In genomic region chr3R:14476273-14476672, dm6 we compare ENCODE assay signal across 1 fruit fly cellular context.
A peak's percentile ranks its signal among the peaks of the same experiment; 100 is the strongest.
TF ChIP-seq lines count a peak whose summit lies in the region.

No protein-coding gene starts in this region.

TF ChIP-seq in whole organism, embryonic, 481 proteins besides CTCF, POLR2A, EP300 and RAD21 (continued from another document and continues in another):
- TF ChIP-seq CG1647 (GFP tag; optimal IDR thresholded peaks at IDR 0.05; lab: Kevin White, UChicago) (peak; percentile 46), zen2 (GFP tag; IDR thresholded peaks at IDR 0.05; lab: Robert Waterston, UW; ENCODE audit: partially characterized antibody) (no peak), Dbx (GFP tag; IDR thresholded peaks at IDR 0.05; lab: Robert Waterston, UW) (peak; percentile 27; the same call in 1 of the 3 replicates), Fer3 (tag; optimal IDR thresholded peaks at IDR 0.05; lab: Kevin White, UChicago) (peak; percentile 71), pnt (GFP tag; optimal IDR thresholded peaks at IDR 0.05; lab: Kevin White, UChicago) (peak; percentile 75), pzg (GFP tag; optimal IDR thresholded peaks at IDR 0.05; lab: Kevin White, UChicago) (no peak), bowl (GFP tag; IDR thresholded peaks at IDR 0.05; lab: Robert Waterston, UW) (peak; percentile 68; the same call in 1 of the 2 replicates), CG14860 (GFP tag; IDR thresholded peaks at IDR 0.05; lab: Robert Waterston, UW; ENCODE audit: partially characterized antibody) (no peak), CG31441 (GFP tag; IDR thresholded peaks at IDR 0.05; lab: Robert Waterston, UW) (peak; percentile 70), CG30020 (tag; optimal IDR thresholded peaks at IDR 0.05; lab: Kevin White, UChicago) (no peak), CG2199 (GFP tag; IDR thresholded peaks at IDR 0.05; lab: Robert Waterston, UW) (peak; percentile 65; the same call in 1 of the 3 replicates), kay (GFP tag; optimal IDR thresholded peaks at IDR 0.05; lab: Kevin White, UChicago) (peak; percentile 3), CG9727 (GFP tag; optimal IDR thresholded peaks at IDR 0.05; lab: Kevin White, UChicago) (no peak), bab2 (GFP tag; optimal IDR thresholded peaks at IDR 0.05; lab: Kevin White, UChicago) (peak; percentile 64), pan (optimal IDR thresholded peaks at IDR 0.05; lab: Kevin White, UChicago) (no peak), pan (GFP tag; optimal IDR thresholded peaks at IDR 0.05 in 1 of 2, IDR thresholded peaks at IDR 0.05 in 1 of 2) (peak in 1 of 2 experiments; percentile 81), Sry-δ (GFP tag; optimal IDR thresholded peaks at IDR 0.05; lab: Kevin White, UChicago) (peak; percentile 21), sim (GFP tag; IDR thresholded peaks at IDR 0.05; lab: Robert Waterston, UW) (no peak), emc (GFP tag; optimal IDR thresholded peaks at IDR 0.05; lab: Kevin White, UChicago) (peak; percentile 37), CG17912 (GFP tag; optimal IDR thresholded peaks at IDR 0.05; lab: Kevin White, UChicago) (no peak), Drgx (GFP tag; IDR thresholded peaks at IDR 0.05; lab: Robert Waterston, UW) (peak; percentile 94), Sin3A (optimal IDR thresholded peaks at IDR 0.05; lab: Kevin White, UChicago) (no peak), fd102C (GFP tag; optimal IDR thresholded peaks at IDR 0.05; lab: Kevin White, UChicago) (no peak), ATbp (GFP tag; optimal IDR thresholded peaks at IDR 0.05; lab: Kevin White, UChicago) (peak; percentile 65), CG10147 (GFP tag; optimal IDR thresholded peaks at IDR 0.05; lab: Kevin White, UChicago) (peak; percentile 41), CG13775 (GFP tag; optimal IDR thresholded peaks at IDR 0.05; lab: Kevin White, UChicago) (peak; percentile 4), CG12219 (GFP tag; optimal IDR thresholded peaks at IDR 0.05; lab: Kevin White, UChicago) (peak; percentile 64), wor (GFP tag; IDR thresholded peaks at IDR 0.05; lab: Robert Waterston, UW) (0 out of 2 replicates have a peak, but pooled peaks have one; percentile 17), CG13287 (GFP tag; IDR thresholded peaks at IDR 0.05; lab: Robert Waterston, UW; ENCODE audit: partially characterized antibody) (no peak), CG12299 (tag; optimal IDR thresholded peaks at IDR 0.05; lab: Kevin White, UChicago) (no peak), tgo (GFP tag; IDR thresholded peaks at IDR 0.05; lab: Robert Waterston, UW) (peak; percentile 81), maf-S (GFP tag; optimal IDR thresholded peaks at IDR 0.05; lab: Kevin White, UChicago) (peak; percentile 41), TFAM (GFP tag; optimal IDR thresholded peaks at IDR 0.05; lab: Kevin White, UChicago) (no peak), knrl (GFP tag; IDR thresholded peaks at IDR 0.05; lab: Robert Waterston, UW; ENCODE audit: partially characterized antibody) (no peak), CG3407 (GFP tag; optimal IDR thresholded peaks at IDR 0.05; lab: Kevin White, UChicago) (no peak), CG17568 (GFP tag; optimal IDR thresholded peaks at IDR 0.05; lab: Kevin White, UChicago) (no peak), Dek (tag; optimal IDR thresholded peaks at IDR 0.05; lab: Kevin White, UChicago) (peak; percentile 8), CG9215 (GFP tag; IDR thresholded peaks at IDR 0.05; lab: Robert Waterston, UW) (no peak; the same call in 1 of the 2 replicates), mirr (GFP tag; optimal IDR thresholded peaks at IDR 0.05; lab: Kevin White, UChicago) (no peak), Hmx (GFP tag; optimal IDR thresholded peaks at IDR 0.05; lab: Kevin White, UChicago) (no peak), CG8478 (optimal IDR thresholded peaks at IDR 0.05; lab: Kevin White, UChicago) (no peak), chif (GFP tag; optimal IDR thresholded peaks at IDR 0.05; lab: Kevin White, UChicago) (peak; percentile 59 to 70), Tbp (GFP tag; optimal IDR thresholded peaks at IDR 0.05; lab: Kevin White, UChicago) (no peak), Dad (GFP tag; optimal IDR thresholded peaks at IDR 0.05; lab: Kevin White, UChicago) (peak; percentile 63), CG5180 (GFP tag; optimal IDR thresholded peaks at IDR 0.05; lab: Kevin White, UChicago) (peak; percentile 43), gfzf (GFP tag; optimal IDR thresholded peaks at IDR 0.05; lab: Kevin White, UChicago) (no peak), CG8924 (tag; optimal IDR thresholded peaks at IDR 0.05; lab: Kevin White, UChicago) (peak; percentile 66), pb (GFP tag; optimal IDR thresholded peaks at IDR 0.05; lab: Kevin White, UChicago) (peak; percentile 55), CG15514 (GFP tag; optimal IDR thresholded peaks at IDR 0.05; lab: Kevin White, UChicago) (peak; percentile 54), CG4730 (GFP tag; IDR thresholded peaks at IDR 0.05; lab: Robert Waterston, UW) (peak; percentile 71), CG7839 (tag; optimal IDR thresholded peaks at IDR 0.05; lab: Kevin White, UChicago) (peak; percentile 78), CG4424 (GFP tag; optimal IDR thresholded peaks at IDR 0.05; lab: Kevin White, UChicago) (peak; percentile 67), dpn (GFP tag; optimal IDR thresholded peaks at IDR 0.05; lab: Kevin White, UChicago) (peak; percentile 66 to 76), Poxn (GFP tag; IDR thresholded peaks at IDR 0.05; lab: Robert Waterston, UW) (no peak), CrebB (tag; optimal IDR thresholded peaks at IDR 0.05; lab: Kevin White, UChicago) (peak; percentile 26), CG15696 (tag; optimal IDR thresholded peaks at IDR 0.05; lab: Kevin White, UChicago) (no peak), CG8089 (GFP tag; optimal IDR thresholded peaks at IDR 0.05; lab: Kevin White, UChicago) (peak; percentile 22), CG18262 (tag; optimal IDR thresholded peaks at IDR 0.05; lab: Kevin White, UChicago) (peak; percentile 50), ac (GFP tag; optimal IDR thresholded peaks at IDR 0.05; lab: Kevin White, UChicago) (no peak), CG17359 (tag; optimal IDR thresholded peaks at IDR 0.05; lab: Kevin White, UChicago) (peak; percentile 85), bigmax (GFP tag; optimal IDR thresholded peaks at IDR 0.05; lab: Kevin White, UChicago) (no peak), jumu (GFP tag; optimal IDR thresholded peaks at IDR 0.05; lab: Kevin White, UChicago) (peak; percentile 12), aop (GFP tag; IDR thresholded peaks at IDR 0.05; lab: Robert Waterston, UW) (no peak), Doc2 (GFP tag; IDR thresholded peaks at IDR 0.05; lab: Robert Waterston, UW) (no peak), CG13123 (GFP tag; optimal IDR thresholded peaks at IDR 0.05; lab: Kevin White, UChicago) (no peak), CG18476 (GFP tag; optimal IDR thresholded peaks at IDR 0.05; lab: Kevin White, UChicago) (peak; percentile 31), CG2202 (tag; optimal IDR thresholded peaks at IDR 0.05; lab: Kevin White, UChicago) (no peak), ato (GFP tag; IDR thresholded peaks at IDR 0.05; lab: Robert Waterston, UW; ENCODE audit: partially characterized antibody) (no peak), CG12744 (GFP tag; optimal IDR thresholded peaks at IDR 0.05; lab: Kevin White, UChicago) (no peak), HmgZ (tag; optimal IDR thresholded peaks at IDR 0.05; lab: Kevin White, UChicago) (no peak), CG7786 (GFP tag; optimal IDR thresholded peaks at IDR 0.05; lab: Kevin White, UChicago) (peak; percentile 46), cwo (GFP tag; optimal IDR thresholded peaks at IDR 0.05; lab: Kevin White, UChicago) (peak; percentile 27), psq (GFP tag; optimal IDR thresholded peaks at IDR 0.05; lab: Kevin White, UChicago) (no peak), BEAF-32 (GFP tag; optimal IDR thresholded peaks at IDR 0.05; lab: Kevin White, UChicago) (no peak), Max (GFP tag; optimal IDR thresholded peaks at IDR 0.05; lab: Kevin White, UChicago) (no peak), da (GFP tag; optimal IDR thresholded peaks at IDR 0.05; lab: Kevin White, UChicago) (no peak), sima (GFP tag; optimal IDR thresholded peaks at IDR 0.05; lab: Kevin White, UChicago) (no peak), crp (GFP tag; optimal IDR thresholded peaks at IDR 0.05; lab: Kevin White, UChicago) (no peak), wdn (GFP tag; IDR thresholded peaks at IDR 0.05; lab: Robert Waterston, UW) (no peak), gro (GFP tag; optimal IDR thresholded peaks at IDR 0.05; lab: Kevin White, UChicago) (no peak), E2f1 (GFP tag; IDR thresholded peaks at IDR 0.05; lab: Robert Waterston, UW) (peak; percentile 75), CG17385 (GFP tag; optimal IDR thresholded peaks at IDR 0.05; lab: Kevin White, UChicago) (peak; percentile 55), Bteb2 (GFP tag; optimal IDR thresholded peaks at IDR 0.05; lab: Kevin White, UChicago) (no peak), CG2889 (GFP tag; IDR thresholded peaks at IDR 0.05; lab: Robert Waterston, UW) (peak; percentile 41; the same call in 1 of the 3 replicates), CG1792 (GFP tag; optimal IDR thresholded peaks at IDR 0.05; lab: Kevin White, UChicago) (peak; percentile 52), br (optimal IDR thresholded peaks at IDR 0.05; lab: Kevin White, UChicago) (no peak), CG15269 (tag; optimal IDR thresholded peaks at IDR 0.05; lab: Kevin White, UChicago) (peak; percentile 75), CG43689 (GFP tag; IDR thresholded peaks at IDR 0.05; lab: Robert Waterston, UW) (peak; percentile 42; the same call in 1 of the 2 replicates), Mes4 (GFP tag; optimal IDR thresholded peaks at IDR 0.05; lab: Kevin White, UChicago) (peak; percentile 33), CG12942 (GFP tag; optimal IDR thresholded peaks at IDR 0.05; lab: Kevin White, UChicago) (peak; percentile 10), CG33213 (GFP tag; optimal IDR thresholded peaks at IDR 0.05; lab: Kevin White, UChicago) (peak; percentile 50), CG6175 (GFP tag; IDR thresholded peaks at IDR 0.05; lab: Robert Waterston, UW) (no peak), CG12155 (GFP tag; optimal IDR thresholded peaks at IDR 0.05; lab: Kevin White, UChicago) (no peak), seq (GFP tag; IDR thresholded peaks at IDR 0.05; lab: Robert Waterston, UW) (peak; percentile 72), CG17612 (GFP tag; IDR thresholded peaks at IDR 0.05; lab: Robert Waterston, UW) (peak; percentile 26; the same call in 1 of the 2 replicates), row (GFP tag; IDR thresholded peaks at IDR 0.05; lab: Robert Waterston, UW) (peak; percentile 74), CG6272 (GFP tag; IDR thresholded peaks at IDR 0.05; lab: Robert Waterston, UW) (peak; percentile 63), CG7357 (GFP tag; IDR thresholded peaks at IDR 0.05; lab: Robert Waterston, UW) (peak; percentile 52; the same call in 1 of the 3 replicates), corto (GFP tag; optimal IDR thresholded peaks at IDR 0.05; lab: Kevin White, UChicago) (no peak), Pdp1 (GFP tag; optimal IDR thresholded peaks at IDR 0.05; lab: Kevin White, UChicago) (peak; percentile 61 to 71), exex (tag; optimal IDR thresholded peaks at IDR 0.05; lab: Kevin White, UChicago) (no peak), CG11456 (GFP tag; IDR thresholded peaks at IDR 0.05; lab: Robert Waterston, UW) (peak; percentile 82), CG4707 (GFP tag; optimal IDR thresholded peaks at IDR 0.05; lab: Kevin White, UChicago) (no peak), CG11695 (GFP tag; IDR thresholded peaks at IDR 0.05; lab: Robert Waterston, UW) (peak; percentile 70), Dp (GFP tag; optimal IDR thresholded peaks at IDR 0.05; lab: Kevin White, UChicago) (no peak), CG5953 (GFP tag; IDR thresholded peaks at IDR 0.05; lab: Robert Waterston, UW) (peak; percentile 46; the same call in 1 of the 2 replicates), Oaz (GFP tag; IDR thresholded peaks at IDR 0.05; lab: Robert Waterston, UW) (peak; percentile 55; the same call in 1 of the 2 replicates), CG31365 (tag; optimal IDR thresholded peaks at IDR 0.05; lab: Kevin White, UChicago) (peak; percentile 35), CG18011 (GFP tag; optimal IDR thresholded peaks at IDR 0.05; lab: Kevin White, UChicago) (no peak), sens (GFP tag; lab: Kevin White, UChicago) (peak; percentile 88), NC2β (GFP tag; optimal IDR thresholded peaks at IDR 0.05; lab: Kevin White, UChicago) (no peak), Neu2 (GFP tag; optimal IDR thresholded peaks at IDR 0.05; lab: Kevin White, UChicago; ENCODE audit: borderline replicate concordance) (no peak), MTF-1 (GFP tag; optimal IDR thresholded peaks at IDR 0.05; lab: Kevin White, UChicago; ENCODE audit: borderline replicate concordance) (peak; percentile 47), Elba2 (GFP tag; optimal IDR thresholded peaks at IDR 0.05; lab: Kevin White, UChicago) (no peak), CG17186 (GFP tag; optimal IDR thresholded peaks at IDR 0.05; lab: Kevin White, UChicago) (no peak), sens-2 (GFP tag; IDR thresholded peaks at IDR 0.05; lab: Robert Waterston, UW) (peak; percentile 63), Bdp1 (GFP tag; optimal IDR thresholded peaks at IDR 0.05; lab: Kevin White, UChicago) (peak; percentile 32), CG8290 (GFP tag; optimal IDR thresholded peaks at IDR 0.05; lab: Kevin White, UChicago) (no peak), CG8290 (tag; optimal IDR thresholded peaks at IDR 0.05; lab: Kevin White, UChicago) (peak in 1 of 2 experiments; percentile 91), D (optimal IDR thresholded peaks at IDR 0.05; lab: Kevin White, UChicago) (no peak), D (GFP tag; optimal IDR thresholded peaks at IDR 0.05; lab: Kevin White, UChicago) (peak; percentile 36), chm (GFP tag; IDR thresholded peaks at IDR 0.05; lab: Robert Waterston, UW) (peak; percentile 45; the same call in 1 of the 2 replicates), zfh1 (GFP tag; IDR thresholded peaks at IDR 0.05; lab: Robert Waterston, UW) (peak; percentile 68), hkb (optimal IDR thresholded peaks at IDR 0.05; lab: Kevin White, UChicago) (no peak), hkb (GFP tag; IDR thresholded peaks at IDR 0.05; lab: Robert Waterston, UW) (peak; percentile 82), otp (GFP tag; IDR thresholded peaks at IDR 0.05; lab: Robert Waterston, UW) (peak; percentile 58; the same call in 1 of the 3 replicates), CG8359 (GFP tag; optimal IDR thresholded peaks at IDR 0.05; lab: Kevin White, UChicago; ENCODE audit: borderline replicate concordance) (no peak), ken (GFP tag; IDR thresholded peaks at IDR 0.05; lab: Robert Waterston, UW) (peak; percentile 62; the same call in 2 of the 3 replicates), CG32532 (GFP tag; IDR thresholded peaks at IDR 0.05; lab: Robert Waterston, UW) (peak; percentile 78), CG34224 (GFP tag; IDR thresholded peaks at IDR 0.05; lab: Robert Waterston, UW; ENCODE audit: partially characterized antibody) (no peak), unc-4 (GFP tag; IDR thresholded peaks at IDR 0.05; lab: Robert Waterston, UW; ENCODE audit: partially characterized antibody) (no peak), CG15479 (GFP tag; optimal IDR thresholded peaks at IDR 0.05; lab: Kevin White, UChicago) (no peak)
